Fruit fly (Drosophila melanogaster) whole organism, adult: ENCODE measurements around the gene CG6709.

Experiments
- CG11617 ChIP-seq: fragments of 200-800 bp; sonication (Bioruptor generic); optimal IDR thresholded peaks from 2 replicates; lab custom pipeline; 2017; ENCODE audit warnings: mild to moderate bottlenecking, missing biosample characterization, missing genetic modification reagents, missing genetic modification characterization
- CG12768 ChIP-seq: fragments of 200-800 bp; sonication (Bioruptor generic); optimal IDR thresholded peaks from 2 replicates; lab custom pipeline; 2017; ENCODE audit warnings: missing biosample characterization, missing genetic modification characterization, mild to moderate bottlenecking, moderate library complexity, missing genetic modification reagents
- CG14711 ChIP-seq: fragments of 200-800 bp; sonication (Bioruptor generic); optimal IDR thresholded peaks from 2 replicates; lab custom pipeline; 2018; ENCODE audit warnings: missing biosample characterization, mild to moderate bottlenecking, missing genetic modification characterization, moderate library complexity
- CG1620 ChIP-seq: fragments of 200-800 bp; sonication (Bioruptor generic); optimal IDR thresholded peaks from 2 replicates; lab custom pipeline; 2016; ENCODE audit warnings: missing biosample characterization, missing genetic modification characterization
- CG33017 ChIP-seq: fragments of 200-800 bp; sonication (Bioruptor generic); optimal IDR thresholded peaks from 2 replicates; lab custom pipeline; 2018; ENCODE audit warnings: missing biosample characterization, mild to moderate bottlenecking, missing genetic modification characterization, moderate library complexity
- CG5204 ChIP-seq: fragments of 200-800 bp; sonication (Bioruptor generic); optimal IDR thresholded peaks from 2 replicates; lab custom pipeline; 2016; ENCODE audit warnings: missing biosample characterization, missing genetic modification characterization
- CG7045 ChIP-seq: fragments of 200-800 bp; sonication (Bioruptor generic); optimal IDR thresholded peaks from 2 replicates; lab custom pipeline; 2017; ENCODE audit warnings: missing biosample characterization, mild to moderate bottlenecking, missing genetic modification characterization
- CG7101 ChIP-seq: fragments of 200-800 bp; sonication (Bioruptor generic); optimal IDR thresholded peaks from 2 replicates; lab custom pipeline; 2018; ENCODE audit warnings: missing biosample characterization, mild to moderate bottlenecking, missing genetic modification characterization, moderate library complexity
- Clk ChIP-seq: fragments of 200-800 bp; sonication (Bioruptor generic); optimal IDR thresholded peaks from 2 replicates; lab custom pipeline; 2017; ENCODE audit warnings: missing biosample characterization, missing genetic modification characterization
- Crg-1 ChIP-seq: fragments of 200-800 bp; sonication (Bioruptor generic); optimal IDR thresholded peaks from 2 replicates; lab custom pipeline; 2016; ENCODE audit warnings: missing biosample characterization, missing genetic modification characterization
- Hr96 ChIP-seq: fragments of 200-800 bp; sonication (Bioruptor generic); optimal IDR thresholded peaks from 2 replicates; lab custom pipeline; 2016; ENCODE audit warnings: missing biosample characterization, missing genetic modification characterization
- Mnt ChIP-seq: fragments of 200-800 bp; sonication (Bioruptor generic); optimal IDR thresholded peaks from 2 replicates; lab custom pipeline; 2016; ENCODE audit warnings: missing biosample characterization, mild to moderate bottlenecking, missing genetic modification characterization
- bab1 ChIP-seq: fragments of 200-800 bp; sonication (Bioruptor generic); optimal IDR thresholded peaks from 3 replicates; lab custom pipeline; 2019; ENCODE audit warnings: missing biosample characterization, mild to moderate bottlenecking, missing genetic modification characterization, moderate library complexity
- cic ChIP-seq: fragments of 200-800 bp; sonication (Bioruptor generic); optimal IDR thresholded peaks from 2 replicates; lab custom pipeline; 2017; ENCODE audit warnings: missing biosample characterization, mild to moderate bottlenecking, missing genetic modification characterization, moderate library complexity
- cnc ChIP-seq, 2 experiments: fragments of >200 bp; optimal IDR thresholded peaks; 2 replicates each; lab custom pipeline; 2017
- kay ChIP-seq: fragments of 200-800 bp; sonication (Bioruptor generic); peaks from one replicate; lab custom pipeline; 2016; ENCODE audit warnings: missing biosample characterization, missing genetic modification characterization, borderline replicate concordance
- ovo ChIP-seq: fragments of 200-800 bp; sonication (Bioruptor generic); optimal IDR thresholded peaks from 2 replicates; lab custom pipeline; 2016; ENCODE audit warnings: missing biosample characterization, missing genetic modification characterization
- pad ChIP-seq: fragments of 200-800 bp; sonication (Bioruptor generic); optimal IDR thresholded peaks from 3 replicates; lab custom pipeline; 2017; ENCODE audit warnings: missing biosample characterization, missing genetic modification characterization, mild to moderate bottlenecking, moderate library complexity, missing genetic modification reagents
- tj ChIP-seq: fragments of 200-800 bp; sonication (Bioruptor generic); optimal IDR thresholded peaks from 3 replicates; lab custom pipeline; 2017; ENCODE audit warnings: missing biosample characterization, mild to moderate bottlenecking, missing genetic modification characterization, moderate library complexity
- toe ChIP-seq: fragments of 200-800 bp; sonication (Bioruptor generic); optimal IDR thresholded peaks from 2 replicates; lab custom pipeline; 2016; ENCODE audit warnings: missing biosample characterization, missing genetic modification characterization

The CG6709 gene

DNA sequence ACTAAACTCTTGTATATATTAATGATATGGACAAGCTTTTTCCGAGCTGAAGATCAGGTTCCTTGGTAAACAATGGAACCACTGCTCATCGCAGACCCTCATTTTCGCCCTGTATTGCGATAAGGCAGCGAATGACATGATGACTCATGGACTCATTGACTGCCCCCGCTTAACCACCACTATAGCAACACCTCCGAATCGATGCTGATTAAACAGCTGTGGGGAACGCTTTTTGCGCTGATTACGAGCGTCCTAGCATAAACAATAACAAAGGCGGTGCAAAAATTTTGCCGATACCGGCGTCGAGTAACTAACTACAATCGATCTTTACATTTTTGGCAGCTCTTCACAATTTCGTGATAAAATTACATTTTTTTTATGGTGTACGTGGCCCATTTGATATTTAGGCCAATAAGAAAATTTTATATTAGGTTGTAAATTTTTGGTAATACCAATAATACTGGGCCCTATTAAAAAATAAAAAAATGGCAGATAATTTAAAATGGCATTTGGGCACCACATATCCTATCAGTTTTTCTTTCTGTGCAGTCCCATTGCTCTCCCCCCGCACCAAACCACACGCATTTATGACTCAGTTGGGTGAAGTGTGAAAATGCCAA, 2.7 kb upstream of the CG6709 start:
- TF ChIP-seq Hr96 (GFP tag; lab: Kevin White, UChicago) = no peak
- TF ChIP-seq tj (GFP tag; lab: Kevin White, UChicago) = peak; percentile 8
- peak; percentile 94 for TF ChIP-seq kay (GFP tag; lab: Kevin White, UChicago)
- TF ChIP-seq pad = no peak
- no peak for TF ChIP-seq bab1 (GFP tag; lab: Kevin White, UChicago)
- TF ChIP-seq CG11617 (GFP tag; lab: Kevin White, UChicago) = no peak
- TF ChIP-seq ovo (GFP tag; lab: Kevin White, UChicago) = no peak
- TF ChIP-seq CG7101 (tag; lab: Kevin White, UChicago) = no peak
- TF ChIP-seq cic (GFP tag; lab: Kevin White, UChicago) = peak; percentile 70
- TF ChIP-seq CG33017 (tag; lab: Kevin White, UChicago) = no peak
- no peak for TF ChIP-seq CG12768
- no peak for TF ChIP-seq cnc (optimal IDR thresholded peaks at IDR 0.05; lab: Kevin White, UChicago)
- no peak for TF ChIP-seq Crg-1 (GFP tag; lab: Kevin White, UChicago)
- TF ChIP-seq CG1620 (GFP tag; lab: Kevin White, UChicago) = no peak
- no peak for TF ChIP-seq CG7045
- TF ChIP-seq Clk (GFP tag; lab: Kevin White, UChicago) = no peak
- TF ChIP-seq toe (GFP tag; lab: Kevin White, UChicago) = no peak
- no peak for TF ChIP-seq CG5204 (GFP tag; lab: Kevin White, UChicago)
- no peak for TF ChIP-seq Mnt
- TF ChIP-seq CG14711 = no peak

DNA sequence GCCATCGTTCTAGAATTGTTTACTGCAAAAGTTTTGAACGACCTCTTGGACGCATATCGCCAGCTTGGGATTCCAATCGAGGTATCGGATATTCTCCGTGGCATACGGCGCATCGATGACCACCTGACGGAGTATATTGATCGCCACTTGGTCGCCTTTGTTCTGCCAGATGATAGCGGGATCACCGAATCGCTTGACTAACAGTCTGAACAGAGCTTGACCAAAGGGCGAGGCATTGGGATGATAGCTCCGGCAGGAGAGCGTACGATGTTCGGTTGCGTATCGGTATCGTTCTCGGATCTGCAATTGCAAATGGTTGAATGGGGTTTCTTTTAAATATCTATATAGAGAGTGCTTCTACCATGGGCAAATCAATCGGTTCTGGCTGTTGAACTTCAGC, 560 bp downstream of the CG6709 start:
- TF ChIP-seq CG1620 (GFP tag; lab: Kevin White, UChicago) (no peak), CG14711 (no peak), tj (GFP tag; lab: Kevin White, UChicago) (no peak)

DNA sequence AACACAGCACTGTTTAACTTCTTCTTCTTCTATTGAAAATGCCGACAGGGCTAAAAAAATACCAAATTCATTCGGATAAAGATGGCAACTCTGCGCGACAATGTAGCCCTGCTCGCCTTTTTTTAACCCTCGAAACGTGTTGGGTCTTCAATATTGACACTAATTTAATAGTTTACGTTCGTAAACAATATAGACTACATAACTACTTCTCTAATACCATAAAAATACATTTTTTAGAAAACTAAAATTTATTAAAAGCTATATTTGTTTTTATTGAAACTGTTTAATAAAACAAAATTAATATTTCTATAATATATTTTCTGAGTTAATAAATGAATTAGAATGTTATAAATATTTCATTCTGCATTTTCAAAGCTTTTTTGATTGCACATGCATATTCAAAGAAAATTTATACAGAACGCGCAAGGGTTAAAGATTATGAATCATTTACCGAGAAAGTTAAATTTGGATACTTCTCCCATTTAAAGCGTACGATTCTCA, 5.9 kb downstream of the CG6709 start, which contains the start of the genes Taf2 and CalpB:
Gene Taf2, minus strand, starts transcription at position 54 of the 501 bp plus-strand sequence.
Gene CalpB, plus strand, starts transcription at position 133 of the 501 bp plus-strand sequence.
- TF ChIP-seq ovo (GFP tag; lab: Kevin White, UChicago) = peak; percentile 36
- TF ChIP-seq CG7101 (tag; lab: Kevin White, UChicago) = peak; percentile 92
- TF ChIP-seq Clk (GFP tag; lab: Kevin White, UChicago) = peak; percentile 48
- peak; percentile 5 for TF ChIP-seq CG1620 (GFP tag; lab: Kevin White, UChicago)
- TF ChIP-seq cnc (optimal IDR thresholded peaks at IDR 0.05; lab: Kevin White, UChicago) = no peak
- TF ChIP-seq Hr96 (GFP tag; lab: Kevin White, UChicago) = peak; percentile 38
- TF ChIP-seq Mnt = no peak
- TF ChIP-seq CG5204 (GFP tag; lab: Kevin White, UChicago) = peak; percentile 56
- peak; percentile 57 for TF ChIP-seq Crg-1 (GFP tag; lab: Kevin White, UChicago)
- TF ChIP-seq CG14711 = peak; percentile 97
- no peak for TF ChIP-seq kay (GFP tag; lab: Kevin White, UChicago)
- TF ChIP-seq CG11617 (GFP tag; lab: Kevin White, UChicago) = peak; percentile 82
- peak; percentile 85 for TF ChIP-seq CG7045
- TF ChIP-seq toe (GFP tag; lab: Kevin White, UChicago) = peak; percentile 4
- TF ChIP-seq cic (GFP tag; lab: Kevin White, UChicago) = peak; percentile 21
- TF ChIP-seq CG12768 = peak; percentile 73
- TF ChIP-seq bab1 (GFP tag; lab: Kevin White, UChicago) = peak; percentile 83
- peak; percentile 92 for TF ChIP-seq CG33017 (tag; lab: Kevin White, UChicago)
- TF ChIP-seq tj (GFP tag; lab: Kevin White, UChicago) = peak; percentile 91
- peak; percentile 64 for TF ChIP-seq pad

DNA sequence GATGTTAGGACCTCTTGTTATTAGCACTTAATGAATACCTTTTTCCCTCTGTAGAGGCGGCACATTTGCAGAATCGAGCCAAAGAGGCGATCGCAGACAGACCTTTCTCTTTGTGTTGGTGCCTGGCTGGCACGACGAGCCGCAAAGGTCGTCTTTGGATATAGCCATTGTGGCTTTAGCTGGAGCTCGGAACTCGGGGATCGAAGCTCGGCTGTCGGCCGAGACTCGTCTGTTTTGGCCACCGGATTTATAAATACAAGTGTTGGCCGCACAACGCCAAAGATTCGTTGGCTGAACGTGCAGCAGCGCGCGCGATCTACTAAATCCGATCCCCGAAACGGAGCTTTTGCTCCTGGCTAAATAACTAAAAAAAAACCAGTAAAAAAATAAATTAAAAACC, 15.9 kb downstream of the CG6709 start, which contains the start of gene CG34382:
Gene CG34382, plus strand, starts transcription at position 301 of the 400 bp plus-strand sequence.
- TF ChIP-seq CG1620 (GFP tag; lab: Kevin White, UChicago) (no peak), ovo (GFP tag; lab: Kevin White, UChicago) (no peak), Hr96 (GFP tag; lab: Kevin White, UChicago) (no peak), cic (GFP tag; lab: Kevin White, UChicago) (no peak), toe (GFP tag; lab: Kevin White, UChicago) (no peak), CG12768 (no peak), bab1 (GFP tag; lab: Kevin White, UChicago) (no peak), CG7101 (tag; lab: Kevin White, UChicago) (no peak), CG33017 (tag; lab: Kevin White, UChicago) (no peak), CG5204 (GFP tag; lab: Kevin White, UChicago) (no peak), CG7045 (no peak), cnc (optimal IDR thresholded peaks at IDR 0.05; lab: Kevin White, UChicago) (no peak)

DNA sequence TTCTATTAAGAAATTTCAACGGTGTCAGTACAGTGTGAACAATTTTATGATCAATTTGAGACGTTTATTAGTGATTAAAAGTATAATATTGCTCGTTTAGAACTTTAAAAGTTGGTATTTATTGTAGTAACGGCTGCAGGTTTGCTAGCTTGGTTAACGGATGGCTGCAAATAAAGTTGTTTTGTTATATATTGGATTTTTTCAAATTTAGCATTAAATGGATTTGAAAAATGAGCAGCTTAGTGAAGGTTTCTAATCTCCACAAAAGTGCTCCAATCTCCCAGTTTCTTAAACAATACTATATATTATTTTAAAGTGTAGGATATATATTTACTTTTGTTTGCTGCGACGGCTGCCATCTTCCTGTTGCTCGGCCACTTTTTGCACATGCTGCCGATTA, 22.5 kb downstream of the CG6709 start:
- TF ChIP-seq cic (GFP tag; lab: Kevin White, UChicago) = no peak
- no peak for TF ChIP-seq CG12768
- TF ChIP-seq CG5204 (GFP tag; lab: Kevin White, UChicago) = no peak
- no peak for TF ChIP-seq Clk (GFP tag; lab: Kevin White, UChicago)
- TF ChIP-seq toe (GFP tag; lab: Kevin White, UChicago) = no peak
- TF ChIP-seq CG11617 (GFP tag; lab: Kevin White, UChicago) = no peak
- TF ChIP-seq Crg-1 (GFP tag; lab: Kevin White, UChicago) = no peak
- no peak for TF ChIP-seq bab1 (GFP tag; lab: Kevin White, UChicago)
- TF ChIP-seq kay (GFP tag; lab: Kevin White, UChicago) = no peak

DNA sequence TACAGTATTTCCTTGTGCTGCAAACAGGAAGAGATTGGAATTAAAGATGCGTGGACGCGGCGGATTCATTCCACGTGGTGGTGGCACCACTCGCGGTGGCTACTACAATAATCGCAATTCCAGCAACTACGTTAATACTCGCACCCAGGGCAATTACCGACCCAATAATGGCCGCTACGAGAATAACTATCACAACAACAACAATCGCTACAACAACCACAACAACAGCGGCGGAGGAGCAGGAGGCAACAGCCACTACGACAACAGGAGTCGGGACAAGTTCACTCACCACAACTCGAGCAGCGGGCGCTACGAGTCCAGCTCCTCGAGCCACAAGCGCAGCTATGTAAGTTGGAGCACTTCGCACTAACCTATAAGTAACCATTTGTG, 29.5 kb downstream of the CG6709 start:
- TF ChIP-seq Clk (GFP tag; lab: Kevin White, UChicago) (no peak), cic (GFP tag; lab: Kevin White, UChicago) (no peak), CG7045 (no peak), CG11617 (GFP tag; lab: Kevin White, UChicago) (no peak), Hr96 (GFP tag; lab: Kevin White, UChicago) (no peak), cnc (optimal IDR thresholded peaks at IDR 0.05; lab: Kevin White, UChicago) (no peak), Crg-1 (GFP tag; lab: Kevin White, UChicago) (no peak), CG7101 (tag; lab: Kevin White, UChicago) (no peak), bab1 (GFP tag; lab: Kevin White, UChicago) (no peak), CG14711 (no peak), CG12768 (no peak), ovo (GFP tag; lab: Kevin White, UChicago) (no peak), Mnt (no peak), toe (GFP tag; lab: Kevin White, UChicago) (no peak), pad (no peak), tj (GFP tag; lab: Kevin White, UChicago) (no peak), CG5204 (GFP tag; lab: Kevin White, UChicago) (no peak), CG1620 (GFP tag; lab: Kevin White, UChicago) (no peak)
